Worm (Caenorhabditis elegans) whole organism, late embryonic: ENCODE results near the gene npr-18.

ENCODE experiments used
- madf-2 ChIP-seq: sonication (generic microtip); optimal IDR thresholded peaks from 2 replicates; lab custom pipeline; 2017; ENCODE audit warnings: missing genetic modification characterization, missing compliant biosample characterization
- rnt-1 ChIP-seq: sonication (generic microtip); optimal IDR thresholded peaks from 2 replicates; lab custom pipeline; 2016; ENCODE audit warnings: missing genetic modification characterization, missing compliant biosample characterization

- TF ChIP-seq madf-2 (tag; lab: Kevin White, UChicago), result no peak
- no peak for TF ChIP-seq rnt-1 (tag; lab: Kevin White, UChicago)
Measured at ce11 chrX:9709462-9709861, 18.9 kb downstream of the npr-18 start, which contains the start of gene F15G9.6.
